Worm (Caenorhabditis elegans): ENCODE data around the gene ztf-20.

DNA sequence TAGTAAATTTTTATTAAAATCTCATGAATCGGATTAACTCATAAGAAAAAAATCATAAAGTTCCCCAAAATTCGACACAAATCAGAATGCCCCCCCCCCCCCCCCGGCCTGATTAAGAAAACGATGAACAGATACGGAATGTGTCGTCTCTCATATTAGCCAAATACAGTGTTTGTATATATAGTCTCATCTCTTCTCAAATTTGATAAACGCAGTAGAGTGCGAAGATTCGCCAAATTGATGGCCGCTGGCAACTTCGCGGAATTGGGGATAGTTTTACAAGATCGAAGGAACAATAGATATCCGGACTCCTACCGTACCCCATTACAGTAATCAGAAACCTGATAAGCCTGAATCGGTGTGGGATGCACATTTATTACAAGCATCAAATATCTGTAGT is 22.4 kb downstream of the ztf-20 start:
- TF ChIP-seq nhr-76 (tag; optimal IDR thresholded peaks at IDR 0.05) (no peak), lin-13 (tag; optimal IDR thresholded peaks at IDR 0.05) (no peak), nhr-237 (tag; optimal IDR thresholded peaks at IDR 0.05) (no peak), mep-1 (tag; optimal IDR thresholded peaks at IDR 0.05) (no peak), mls-2 (tag; optimal IDR thresholded peaks at IDR 0.05) (no peak), unc-120 (tag; optimal IDR thresholded peaks at IDR 0.05; ENCODE audit: poor library complexity, severe bottlenecking) (no peak), sem-2 (GFP tag; optimal IDR thresholded peaks at IDR 0.05) (no peak), ceh-83 (GFP tag; optimal IDR thresholded peaks at IDR 0.05) (no peak), nhr-28 (tag; optimal IDR thresholded peaks at IDR 0.05) (no peak), unc-39 (tag; optimal IDR thresholded peaks at IDR 0.05) (no peak), unc-62 (GFP tag; optimal IDR thresholded peaks at IDR 0.05) (no peak), nhr-12 (tag; optimal IDR thresholded peaks at IDR 0.05) (no peak)
